Fruit fly (Drosophila melanogaster): ENCODE data around the gene CG42536.

DNA sequence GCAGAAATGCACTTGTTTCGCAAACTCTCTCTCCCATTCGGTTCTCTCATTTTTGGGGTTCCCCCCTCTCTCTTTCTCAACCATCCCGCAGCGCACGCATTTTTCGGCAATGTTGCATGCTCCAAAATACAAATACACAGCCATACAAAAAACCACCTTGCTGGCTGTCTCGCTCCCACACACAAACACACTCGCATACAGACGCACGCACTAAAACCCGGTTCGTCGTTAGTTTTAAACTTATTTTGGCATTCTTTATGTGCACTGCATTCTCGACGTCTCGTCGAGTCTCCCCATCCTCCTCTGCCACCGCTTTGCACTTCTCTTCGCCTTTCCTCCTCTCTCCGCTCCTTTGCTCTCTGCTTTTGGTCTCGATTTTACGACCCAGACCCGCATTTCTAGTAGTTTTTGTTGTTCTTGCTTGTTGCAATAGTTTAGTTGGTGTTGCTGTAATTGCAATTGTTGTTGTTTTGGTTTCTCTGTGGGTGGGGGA lies 36.7 kb upstream of the CG42536 start:
- TF ChIP-seq D1 (tag; optimal IDR thresholded peaks at IDR 0.05) (no peak), CG34367 (tag; optimal IDR thresholded peaks at IDR 0.05) (no peak), CG17806 (tag; optimal IDR thresholded peaks at IDR 0.05) (no peak), EcR (GFP tag; optimal IDR thresholded peaks at IDR 0.05) (peak; percentile 2), fd96Ca (GFP tag; IDR thresholded peaks at IDR 0.05) (peak; percentile 41; the same call in 2 of the 3 replicates), Pif1B (GFP tag; optimal IDR thresholded peaks at IDR 0.05) (no peak), CG13204 (GFP tag; optimal IDR thresholded peaks at IDR 0.05) (peak; percentile 61), CG32121 (GFP tag; IDR thresholded peaks at IDR 0.05) (0 out of 2 replicates have a peak, but pooled peaks have one; percentile 50), CG10348 (GFP tag; IDR thresholded peaks at IDR 0.05) (0 out of 2 replicates have a peak, but pooled peaks have one; percentile 7), CG15710 (tag; optimal IDR thresholded peaks at IDR 0.05) (no peak)

All from whole organism, pupa.